Fruit fly (Drosophila melanogaster) whole organism, embryonic: Measurements from ENCODE around the gene nAChRbeta1.

ENCODE experiments used
- B-H2 ChIP-seq: fragments of 200-800 bp; sonication (Bioruptor generic); optimal IDR thresholded peaks from 2 replicates; lab custom pipeline; 2018; ENCODE audit warnings: missing biosample characterization, mild to moderate bottlenecking, missing genetic modification characterization
- CG10959 ChIP-seq: fragments of 200-800 bp; sonication (Bioruptor generic); IDR thresholded peaks from 2 replicates; pipeline ENCODE4 v1.3.6; 2022; ENCODE audit warnings: missing biosample characterization, missing genetic modification characterization
- CG11398 ChIP-seq: fragments of 200-800 bp; sonication (Bioruptor generic); optimal IDR thresholded peaks from 2 replicates; lab custom pipeline; 2016; ENCODE audit warnings: missing biosample characterization, missing genetic modification characterization
- CG11723 ChIP-seq: fragments of 200-800 bp; sonication (Bioruptor generic); optimal IDR thresholded peaks from 2 replicates; lab custom pipeline; 2017; ENCODE audit warnings: missing biosample characterization, mild to moderate bottlenecking, missing genetic modification characterization
- CG12236 ChIP-seq: fragments of 200-800 bp; sonication (Bioruptor generic); optimal IDR thresholded peaks from 2 replicates; lab custom pipeline; 2016; ENCODE audit warnings: missing biosample characterization, missing genetic modification characterization
- CG12942 ChIP-seq: fragments of 200-800 bp; sonication (Bioruptor generic); optimal IDR thresholded peaks from 3 replicates; lab custom pipeline; 2016; ENCODE audit warnings: missing biosample characterization, missing genetic modification characterization
- CG13296 ChIP-seq: fragments of 200-800 bp; sonication (Bioruptor generic); optimal IDR thresholded peaks from 3 replicates; lab custom pipeline; 2018; ENCODE audit warnings: missing biosample characterization, mild to moderate bottlenecking, missing genetic modification characterization
- CG14441 ChIP-seq: fragments of 200-800 bp; sonication (Bioruptor generic); IDR thresholded peaks from 2 replicates; pipeline ENCODE4 v1.3.6; 2022; ENCODE audit warnings: missing biosample characterization, missing genetic modification characterization
- CG15073 ChIP-seq: fragments of 200-800 bp; sonication (Bioruptor generic); optimal IDR thresholded peaks from 2 replicates; lab custom pipeline; 2016; ENCODE audit warnings: missing biosample characterization, missing genetic modification characterization
- CG17328 ChIP-seq: fragments of 200-800 bp; sonication (Bioruptor generic); IDR thresholded peaks from 2 replicates; pipeline ENCODE4 v1.3.6; 2022; ENCODE audit warnings: missing biosample characterization, missing genetic modification characterization
- CG18619 ChIP-seq: fragments of 200-800 bp; sonication (Bioruptor generic); optimal IDR thresholded peaks from 3 replicates; lab custom pipeline; 2017; ENCODE audit warnings: missing biosample characterization, mild to moderate bottlenecking, missing genetic modification characterization
- CG2120 ChIP-seq: fragments of 200-800 bp; sonication (Bioruptor generic); optimal IDR thresholded peaks from 3 replicates; lab custom pipeline; 2016; ENCODE audit warnings: missing biosample characterization, missing genetic modification characterization
- CG31388 ChIP-seq: fragments of 200-800 bp; sonication (Bioruptor generic); optimal IDR thresholded peaks from 2 replicates; lab custom pipeline; 2016; ENCODE audit warnings: missing biosample characterization, missing genetic modification characterization
- CG32532 ChIP-seq: fragments of 200-800 bp; sonication (Bioruptor generic); IDR thresholded peaks from 2 replicates; pipeline ENCODE4 v1.3.6; 2022; ENCODE audit warnings: missing biosample characterization, missing genetic modification characterization
- CG34224 ChIP-seq: fragments of 200-800 bp; sonication (Bioruptor generic); IDR thresholded peaks from 3 replicates; pipeline ENCODE4 v1.3.6; 2022; ENCODE audit warnings: missing biosample characterization, missing genetic modification characterization; ENCODE audit not compliant: partially characterized antibody
- CG5180 ChIP-seq: fragments of 200-800 bp; sonication (Bioruptor generic); optimal IDR thresholded peaks from 3 replicates; lab custom pipeline; 2017; ENCODE audit warnings: missing biosample characterization, missing genetic modification characterization, mild to moderate bottlenecking, moderate library complexity, missing genetic modification reagents
- CG5953 ChIP-seq: fragments of 200-800 bp; sonication (Bioruptor generic); IDR thresholded peaks from 2 replicates; pipeline ENCODE4 v1.3.6; 2022; ENCODE audit warnings: missing biosample characterization, missing genetic modification characterization
- CG6683 ChIP-seq: fragments of 200-800 bp; sonication (Bioruptor generic); optimal IDR thresholded peaks from 2 replicates; lab custom pipeline; 2017; ENCODE audit warnings: missing biosample characterization, mild to moderate bottlenecking, missing genetic modification characterization, missing genetic modification reagents
- CG7556 ChIP-seq: fragments of 200-800 bp; sonication (Bioruptor generic); optimal IDR thresholded peaks from 2 replicates; lab custom pipeline; 2017; ENCODE audit warnings: missing biosample characterization, mild to moderate bottlenecking, missing genetic modification characterization
- CG7987 ChIP-seq: fragments of 200-800 bp; sonication (Bioruptor generic); optimal IDR thresholded peaks from 2 replicates; lab custom pipeline; 2018; ENCODE audit warnings: missing biosample characterization, mild to moderate bottlenecking, missing genetic modification characterization, moderate library complexity
- CG8388 ChIP-seq: fragments of 200-800 bp; sonication (Bioruptor generic); optimal IDR thresholded peaks from 2 replicates; lab custom pipeline; 2019; ENCODE audit warnings: missing biosample characterization, mild to moderate bottlenecking, missing genetic modification characterization, moderate library complexity
- CG8944 ChIP-seq: fragments of 200-800 bp; sonication (Bioruptor generic); optimal IDR thresholded peaks from 3 replicates; lab custom pipeline; 2016; ENCODE audit warnings: missing biosample characterization, missing genetic modification characterization
- Chrac-16 ChIP-seq: fragments of 200-800 bp; sonication (Bioruptor generic); optimal IDR thresholded peaks from 3 replicates; lab custom pipeline; 2016; ENCODE audit warnings: missing biosample characterization, missing genetic modification characterization
- Dll ChIP-seq: fragments of 200-800 bp; sonication (Bioruptor generic); IDR thresholded peaks from 4 replicates; pipeline ENCODE4 v1.3.6; 2022; ENCODE audit warnings: missing biosample characterization, missing genetic modification characterization; ENCODE audit not compliant: partially characterized antibody
- Fer2 ChIP-seq: fragments of 200-800 bp; sonication (Bioruptor generic); optimal IDR thresholded peaks from 2 replicates; lab custom pipeline; 2018; ENCODE audit warnings: missing biosample characterization, mild to moderate bottlenecking, missing genetic modification characterization, moderate library complexity
- Gsc ChIP-seq: fragments of 200-800 bp; sonication (Bioruptor generic); IDR thresholded peaks from 2 replicates; pipeline ENCODE4 v1.3.6; 2022; ENCODE audit warnings: missing biosample characterization, missing genetic modification characterization
- HmgZ ChIP-seq: fragments of 200-800 bp; sonication (Bioruptor generic); optimal IDR thresholded peaks from 2 replicates; lab custom pipeline; 2018; ENCODE audit warnings: missing biosample characterization, mild to moderate bottlenecking, missing genetic modification characterization
- Mrtf ChIP-seq: fragments of 200-800 bp; sonication (Bioruptor generic); IDR thresholded peaks from 3 replicates; pipeline ENCODE4 v1.3.6; 2022; ENCODE audit warnings: missing biosample characterization, missing genetic modification characterization
- Myb ChIP-seq: fragments of 200-800 bp; sonication (Bioruptor generic); optimal IDR thresholded peaks from 2 replicates; lab custom pipeline; 2016; ENCODE audit warnings: missing biosample characterization, missing genetic modification characterization
- NK7.1 ChIP-seq: fragments of 200-800 bp; sonication (Bioruptor generic); optimal IDR thresholded peaks from 3 replicates; lab custom pipeline; 2016; ENCODE audit warnings: missing biosample characterization, missing genetic modification characterization
- Oli ChIP-seq: fragments of 200-800 bp; sonication (Bioruptor generic); optimal IDR thresholded peaks from 2 replicates; lab custom pipeline; 2018; ENCODE audit warnings: missing biosample characterization, mild to moderate bottlenecking, missing genetic modification characterization, moderate library complexity
- Opbp ChIP-seq: fragments of 200-800 bp; sonication (Bioruptor generic); IDR thresholded peaks from 3 replicates; pipeline ENCODE4 v1.3.6; 2022; ENCODE audit warnings: missing biosample characterization, missing genetic modification characterization; ENCODE audit not compliant: partially characterized antibody
- Sry-δ ChIP-seq: fragments of 200-800 bp; sonication (Bioruptor generic); optimal IDR thresholded peaks from 2 replicates; lab custom pipeline; 2016; ENCODE audit warnings: missing biosample characterization, missing genetic modification characterization
- abd-A ChIP-seq: fragments of 200-800 bp; sonication (Bioruptor generic); optimal IDR thresholded peaks from 3 replicates; lab custom pipeline; 2019; ENCODE audit warnings: missing biosample characterization, mild to moderate bottlenecking, missing genetic modification characterization, moderate library complexity
- al ChIP-seq: fragments of 200-800 bp; sonication (Bioruptor generic); IDR thresholded peaks from 2 replicates; pipeline ENCODE4 v1.3.6; 2022; ENCODE audit warnings: missing biosample characterization, missing genetic modification characterization
- chm ChIP-seq: fragments of 200-800 bp; sonication (Bioruptor generic); IDR thresholded peaks from 2 replicates; pipeline ENCODE4 v1.3.6; 2022; ENCODE audit warnings: missing biosample characterization, missing genetic modification characterization
- ci ChIP-seq: fragments of 200-800 bp; sonication (Bioruptor generic); IDR thresholded peaks from 3 replicates; pipeline ENCODE4 v1.3.6; 2022; ENCODE audit warnings: missing biosample characterization, missing genetic modification characterization
- dmrt99B ChIP-seq: fragments of 200-800 bp; sonication (Bioruptor generic); optimal IDR thresholded peaks from 2 replicates; lab custom pipeline; 2018; ENCODE audit warnings: missing biosample characterization, mild to moderate bottlenecking, missing genetic modification characterization, moderate library complexity
- ems ChIP-seq: fragments of 200-800 bp; sonication (Bioruptor generic); optimal IDR thresholded peaks from 3 replicates; lab custom pipeline; 2016; ENCODE audit warnings: missing biosample characterization, missing genetic modification characterization
- fd3F ChIP-seq: fragments of 200-800 bp; sonication (Bioruptor generic); optimal IDR thresholded peaks from 2 replicates; lab custom pipeline; 2018; ENCODE audit warnings: missing biosample characterization, mild to moderate bottlenecking, missing genetic modification characterization, moderate library complexity
- gro ChIP-seq: fragments of 200-800 bp; sonication (Bioruptor generic); optimal IDR thresholded peaks from 2 replicates; lab custom pipeline; 2016; ENCODE audit warnings: missing biosample characterization, missing genetic modification characterization
- hb ChIP-seq: fragments of 200-800 bp; sonication (Bioruptor generic); IDR thresholded peaks from 3 replicates; pipeline ENCODE4 v1.3.6; 2022; ENCODE audit warnings: missing biosample characterization, missing genetic modification characterization; ENCODE audit not compliant: partially characterized antibody
- maf-S ChIP-seq: fragments of 200-800 bp; sonication (Bioruptor generic); optimal IDR thresholded peaks from 2 replicates; lab custom pipeline; 2016; ENCODE audit warnings: missing biosample characterization, missing genetic modification characterization
- nau ChIP-seq: fragments of 200-800 bp; sonication (Bioruptor generic); optimal IDR thresholded peaks from 3 replicates; lab custom pipeline; 2017; ENCODE audit warnings: missing biosample characterization, mild to moderate bottlenecking, missing genetic modification characterization, missing genetic modification reagents
- pfk ChIP-seq: fragments of 200-800 bp; sonication (Bioruptor generic); optimal IDR thresholded peaks from 2 replicates; lab custom pipeline; 2018; ENCODE audit warnings: missing biosample characterization, mild to moderate bottlenecking, missing genetic modification characterization, moderate library complexity
- sens-2 ChIP-seq: fragments of 200-800 bp; sonication (Bioruptor generic); IDR thresholded peaks from 2 replicates; pipeline ENCODE4 v1.3.6; 2022; ENCODE audit warnings: missing biosample characterization, missing genetic modification characterization
- tna ChIP-seq: fragments of 200-800 bp; sonication (Bioruptor generic); IDR thresholded peaks from 2 replicates; pipeline ENCODE4 v1.3.6; 2022; ENCODE audit warnings: missing biosample characterization, missing genetic modification characterization; ENCODE audit not compliant: partially characterized antibody
- wek ChIP-seq: fragments of 200-800 bp; sonication (Bioruptor generic); optimal IDR thresholded peaks from 3 replicates; lab custom pipeline; 2018; ENCODE audit warnings: missing biosample characterization, mild to moderate bottlenecking, missing genetic modification characterization, moderate library complexity
- wor ChIP-seq: fragments of 200-800 bp; sonication (Bioruptor generic); IDR thresholded peaks from 2 replicates; pipeline ENCODE4 v1.3.6; 2022; ENCODE audit warnings: missing biosample characterization, missing genetic modification characterization

Gene nAChRbeta1

DNA sequence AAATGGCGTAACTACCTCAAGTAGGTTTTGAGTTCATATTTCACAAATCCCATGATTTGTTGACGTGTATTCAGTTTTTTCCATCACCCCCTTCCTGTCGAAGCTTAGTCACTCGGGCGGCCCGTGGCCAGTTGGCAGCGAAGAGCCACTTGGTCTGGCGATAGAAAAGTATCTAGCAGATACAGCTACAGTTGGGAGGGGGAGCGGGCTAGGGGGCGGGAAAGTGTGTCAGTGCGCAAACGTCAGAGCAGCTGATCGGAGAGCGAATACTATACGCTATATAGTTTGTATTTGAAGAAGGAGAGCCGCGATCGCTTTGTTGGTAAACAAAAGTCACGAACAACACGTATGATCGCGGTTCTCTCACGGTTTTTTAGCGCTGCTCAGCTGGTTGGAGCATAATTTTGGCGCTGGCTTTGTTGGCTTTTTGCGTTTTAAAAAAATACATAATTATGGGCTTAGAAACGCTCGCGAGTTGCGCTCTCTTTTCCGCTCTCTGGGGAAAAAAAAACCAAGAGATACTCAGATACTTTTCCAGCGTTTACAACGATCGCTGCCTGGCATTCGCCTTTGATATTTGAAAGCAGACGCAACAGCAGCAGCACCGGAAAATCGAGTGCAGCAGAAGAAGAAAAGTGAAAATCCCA is 15.2 kb upstream of the nAChRbeta1 start (continued):
- TF ChIP-seq CG12942 (GFP tag; lab: Kevin White, UChicago) (no peak), dmrt99B (no peak), B-H2 (GFP tag; lab: Kevin White, UChicago) (peak; percentile 63), Opbp (GFP tag; lab: Robert Waterston, UW) (no peak), CG6683 (GFP tag; lab: Kevin White, UChicago) (no peak), CG17328 (GFP tag; lab: Robert Waterston, UW) (0 out of 2 replicates have a peak, but pooled peaks have one; percentile 33), hb (GFP tag; lab: Robert Waterston, UW) (no peak), Myb (GFP tag; lab: Kevin White, UChicago) (no peak), CG8944 (GFP tag; lab: Kevin White, UChicago) (no peak), fd3F (GFP tag; lab: Kevin White, UChicago) (peak; percentile 10), tna (GFP tag; lab: Robert Waterston, UW) (no peak; the same call in 1 of the 2 replicates), CG7987 (GFP tag; lab: Kevin White, UChicago) (peak; percentile 99), CG18619 (no peak), CG2120 (peak; percentile 52), nau (GFP tag; lab: Kevin White, UChicago) (no peak), CG10959 (GFP tag; lab: Robert Waterston, UW) (no peak), CG32532 (GFP tag; lab: Robert Waterston, UW) (peak; percentile 50), chm (GFP tag; lab: Robert Waterston, UW) (peak; percentile 42; the same call in 1 of the 2 replicates), Gsc (GFP tag; lab: Robert Waterston, UW) (no peak), CG12236 (GFP tag; lab: Kevin White, UChicago) (no peak), NK7.1 (GFP tag; lab: Kevin White, UChicago) (no peak), CG8388 (GFP tag; lab: Kevin White, UChicago) (no peak), wek (peak; percentile 47), sens-2 (GFP tag; lab: Robert Waterston, UW) (no peak), al (GFP tag; lab: Robert Waterston, UW) (peak; percentile 46; the same call in 1 of the 2 replicates), Mrtf (no peak), CG14441 (GFP tag; lab: Robert Waterston, UW) (peak; percentile 14; the same call in 1 of the 2 replicates), CG13296 (GFP tag; lab: Kevin White, UChicago) (peak; percentile 21), Chrac-16 (GFP tag; lab: Kevin White, UChicago) (no peak), pfk (GFP tag; lab: Kevin White, UChicago) (no peak), wor (GFP tag; lab: Robert Waterston, UW) (no peak), CG5180 (GFP tag; lab: Kevin White, UChicago) (peak; percentile 70), ems (GFP tag; lab: Kevin White, UChicago) (no peak), CG11723 (no peak), gro (peak; percentile 28), CG31388 (GFP tag; lab: Kevin White, UChicago) (no peak), CG5953 (GFP tag; lab: Robert Waterston, UW) (0 out of 2 replicates have a peak, but pooled peaks have one; percentile 17), CG11398 (no peak), Dll (GFP tag; lab: Robert Waterston, UW) (peak; percentile 40; the same call in 3 of the 4 replicates), maf-S (GFP tag; lab: Kevin White, UChicago) (no peak), Sry-δ (no peak), CG15073 (GFP tag; lab: Kevin White, UChicago) (no peak), CG7556 (GFP tag; lab: Kevin White, UChicago) (no peak), abd-A (tag; lab: Kevin White, UChicago) (peak; percentile 63), Fer2 (no peak), ci (peak; percentile 56; the same call in 1 of the 3 replicates), CG34224 (GFP tag; lab: Robert Waterston, UW) (peak; percentile 45; the same call in 2 of the 3 replicates), HmgZ (peak; percentile 45), Oli (tag; lab: Kevin White, UChicago) (no peak)
